Worm (Caenorhabditis elegans) whole organism, L4/young adult: ENCODE data around the gene F20D6.11.

ENCODE experiments used
- W03F9.2 ChIP-seq: fragments of 150-350 bp; optimal IDR thresholded peaks from 2 replicates; lab custom pipeline; 2014; ENCODE audit warnings: missing biosample characterization, missing genetic modification characterization
- dao-5 ChIP-seq: sonication (generic microtip); optimal IDR thresholded peaks from 2 replicates; lab custom pipeline; 2016; ENCODE audit warnings: missing genotype, missing genetic modification characterization, moderate library complexity, missing compliant biosample characterization
- him-1 ChIP-seq: sonication (generic microtip); optimal IDR thresholded peaks from 2 replicates; lab custom pipeline; 2016; ENCODE audit warnings: missing genotype, missing genetic modification reagents, missing genetic modification characterization, missing compliant biosample characterization

DNA sequence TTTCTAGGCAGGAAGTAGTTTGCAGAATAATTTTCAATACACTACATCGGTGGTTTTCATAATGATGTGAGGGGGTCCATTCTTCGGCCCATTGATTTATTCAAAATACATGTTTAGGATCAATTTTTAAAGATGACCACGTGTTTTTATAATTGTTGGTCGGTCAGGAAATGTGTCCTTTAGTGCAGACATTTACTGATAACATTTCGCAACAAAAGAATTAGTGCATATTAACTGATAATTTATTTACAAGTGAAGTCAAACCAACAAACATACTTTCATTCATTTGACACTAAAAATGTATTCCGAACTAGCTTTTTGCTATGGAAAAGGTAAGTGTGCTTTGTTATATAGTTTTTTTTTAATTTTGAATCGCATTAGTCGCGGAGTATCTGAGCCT is 37.2 kb downstream of the F20D6.11 start, which contains the start of gene F20D6.5:
- TF ChIP-seq him-1 (tag; lab: Kevin White, UChicago): no peak
- no peak for TF ChIP-seq dao-5 (tag; lab: Kevin White, UChicago)
- no peak for TF ChIP-seq W03F9.2 (tag; lab: Kevin White, UChicago)
